Worm (Caenorhabditis elegans) whole organism, L4/young adult: ENCODE results near the gene R193.1.

Source experiments
- W03F9.2 ChIP-seq: fragments of 150-350 bp; optimal IDR thresholded peaks from 2 replicates; lab custom pipeline; 2014; ENCODE audit warnings: missing biosample characterization, missing genetic modification characterization
- dao-5 ChIP-seq: sonication (generic microtip); optimal IDR thresholded peaks from 2 replicates; lab custom pipeline; 2016; ENCODE audit warnings: missing genotype, missing genetic modification characterization, moderate library complexity, missing compliant biosample characterization
- him-1 ChIP-seq: sonication (generic microtip); optimal IDR thresholded peaks from 2 replicates; lab custom pipeline; 2016; ENCODE audit warnings: missing genotype, missing genetic modification reagents, missing genetic modification characterization, missing compliant biosample characterization

Gene R193.1

ce11 chrX:1126207-1126606 lies 28.5 kb upstream of the R193.1 start:
- TF ChIP-seq dao-5 (tag; lab: Kevin White, UChicago) (no peak), him-1 (no peak), W03F9.2 (tag; lab: Kevin White, UChicago) (no peak)

- TF ChIP-seq W03F9.2 (tag; lab: Kevin White, UChicago) (peak; percentile 5), him-1 (no peak)
These were observed 26.2 kb upstream of the R193.1 start, which contains the start of gene snx-1 for ce11 chrX:1128503-1129036. snx-1 (plus strand) TSS chrX:1128986.

- TF ChIP-seq dao-5 (tag; lab: Kevin White, UChicago) (no peak), W03F9.2 (tag; lab: Kevin White, UChicago) (no peak), him-1 (no peak)
These were observed 13.1 kb upstream of the R193.1 start for ce11 chrX:1141617-1142016.

- no peak for TF ChIP-seq dao-5 (tag; lab: Kevin White, UChicago)
- no peak for TF ChIP-seq W03F9.2 (tag; lab: Kevin White, UChicago)
- TF ChIP-seq him-1, result no peak
These were observed 7.4 kb upstream of the R193.1 start for ce11 chrX:1147394-1147793.

- TF ChIP-seq W03F9.2 (tag; lab: Kevin White, UChicago) (no peak), dao-5 (tag; lab: Kevin White, UChicago) (no peak), him-1 (no peak)
These were observed 6.3 kb upstream of the R193.1 start, which contains the start of the genes R193.2 and R193.6 for ce11 chrX:1148438-1148837. R193.2 (minus strand) TSS chrX:1148585. R193.6 (plus strand) TSS chrX:1148787.

- TF ChIP-seq him-1 (no peak), W03F9.2 (tag; lab: Kevin White, UChicago) (no peak), dao-5 (tag; lab: Kevin White, UChicago) (no peak)
These were observed 7.3 kb downstream of the R193.1 start, which contains the start of gene tmc-1 for ce11 chrX:1162019-1162418. tmc-1 (plus strand) TSS chrX:1162207.

- TF ChIP-seq dao-5 (tag; lab: Kevin White, UChicago), result no peak
These were observed 12.5 kb downstream of the R193.1 start for ce11 chrX:1167234-1167633.

- TF ChIP-seq dao-5 (tag; lab: Kevin White, UChicago) (no peak), him-1 (no peak), W03F9.2 (tag; lab: Kevin White, UChicago) (no peak)
These were observed 16.9 kb downstream of the R193.1 start for ce11 chrX:1171617-1172016.

ce11 chrX:1172024-1172423 lies 17.3 kb downstream of the R193.1 start:
- no peak for TF ChIP-seq dao-5 (tag; lab: Kevin White, UChicago)
- no peak for TF ChIP-seq him-1
- no peak for TF ChIP-seq W03F9.2 (tag; lab: Kevin White, UChicago)

ce11 chrX:1179984-1180383 lies 25.2 kb downstream of the R193.1 start, which contains the start of gene hot-8:
hot-8 (plus strand) TSS chrX:1180284.
- TF ChIP-seq dao-5 (tag; lab: Kevin White, UChicago), result no peak
- no peak for TF ChIP-seq W03F9.2 (tag; lab: Kevin White, UChicago)
- no peak for TF ChIP-seq him-1

ce11 chrX:1181271-1181958 lies 26.7 kb downstream of the R193.1 start:
- TF ChIP-seq W03F9.2 (tag; lab: Kevin White, UChicago) (no peak), dao-5 (tag; lab: Kevin White, UChicago) (no peak), him-1 (no peak)

- no peak for TF ChIP-seq W03F9.2 (tag; lab: Kevin White, UChicago)
- TF ChIP-seq dao-5 (tag; lab: Kevin White, UChicago), result no peak
- no peak for TF ChIP-seq him-1
These were observed 28.5 kb downstream of the R193.1 start for ce11 chrX:1183258-1183657.

- TF ChIP-seq him-1, result no peak
- TF ChIP-seq dao-5 (tag; lab: Kevin White, UChicago), result no peak
- TF ChIP-seq W03F9.2 (tag; lab: Kevin White, UChicago), result no peak
These were observed 29.2 kb downstream of the R193.1 start for ce11 chrX:1183985-1184384.

- no peak for TF ChIP-seq dao-5 (tag; lab: Kevin White, UChicago)
- no peak for TF ChIP-seq W03F9.2 (tag; lab: Kevin White, UChicago)
These were observed 30.7 kb downstream of the R193.1 start for ce11 chrX:1185474-1185873.

- no peak for TF ChIP-seq him-1
These were observed 36.8 kb downstream of the R193.1 start, which contains the start of gene T13G4.4 for ce11 chrX:1191582-1191981. T13G4.4 (minus strand) TSS chrX:1191678.
